Worm (Caenorhabditis elegans) whole organism, young adult: Measurements from ENCODE around the gene Y75B8A.34.

Experiments used
- B0261.1 ChIP-seq: sonication (generic microtip); optimal IDR thresholded peaks from 2 replicates; lab custom pipeline; 2016; ENCODE audit warnings: mild to moderate bottlenecking, missing genetic modification characterization, moderate library complexity, missing compliant biosample characterization
- C17E4.6 ChIP-seq: fragments of 200-800 bp; sonication (Bioruptor generic); IDR thresholded peaks from 2 replicates; pipeline ENCODE4 v1.3.6; 2022; ENCODE audit warnings: missing genetic modification reagents, missing genetic modification characterization, missing compliant biosample characterization
- F23B12.7 ChIP-seq: sonication (generic microtip); optimal IDR thresholded peaks from 2 replicates; lab custom pipeline; 2017; ENCODE audit warnings: missing genetic modification characterization, mild to moderate bottlenecking, missing compliant biosample characterization, antibody characterized with exemption, moderate library complexity; ENCODE audit not compliant: insufficient read depth
- F49E8.2 ChIP-seq: sonication (generic microtip); optimal IDR thresholded peaks from 3 replicates; lab custom pipeline; 2017; ENCODE audit warnings: missing genetic modification characterization, mild to moderate bottlenecking, missing compliant biosample characterization, antibody characterized with exemption, moderate library complexity; ENCODE audit not compliant: insufficient read depth
- F55B11.4 ChIP-seq: sonication (generic microtip); optimal IDR thresholded peaks from 2 replicates; lab custom pipeline; 2016; ENCODE audit warnings: missing compliant biosample characterization, missing genetic modification characterization, borderline replicate concordance; ENCODE audit not compliant: insufficient read depth
- Y53F4B.3 ChIP-seq: fragments of 200-800 bp; sonication (Bioruptor generic); IDR thresholded peaks from 2 replicates; pipeline ENCODE4 v1.3.6; 2022; ENCODE audit warnings: missing genetic modification reagents, missing genetic modification characterization, missing compliant biosample characterization
- Y53G8AR.9 ChIP-seq: fragments of 200-800 bp; sonication (Bioruptor generic); conservative IDR thresholded peaks from 2 replicates; pipeline ENCODE4 v1.3.6; 2022; ENCODE audit warnings: missing genetic modification reagents, missing genetic modification characterization, missing compliant biosample characterization
- Y56A3A.18 ChIP-seq: fragments of 200-800 bp; sonication (Bioruptor generic); IDR thresholded peaks from 2 replicates; pipeline ENCODE4 v1.3.6; 2022; ENCODE audit warnings: missing genetic modification reagents, missing genetic modification characterization, missing compliant biosample characterization
- ama-1 ChIP-seq, 3 experiments: fragments of 150-350 bp in 1 of 3; sonication (generic microtip) in 2 of 3; optimal IDR thresholded peaks; 2 replicates each; lab custom pipeline; 2014 to 2018; ENCODE audit warnings: missing biosample characterization in 2 of 3, missing genetic modification characterization in 2 of 3, missing genetic modification reagents in 2 of 3
- attf-5 ChIP-seq: fragments of 200-800 bp; sonication (Bioruptor generic); optimal IDR thresholded peaks from 2 replicates; lab custom pipeline; 2018; ENCODE audit warnings: mild to moderate bottlenecking, missing genetic modification characterization, missing compliant biosample characterization
- ceh-100 ChIP-seq: fragments of 200-800 bp; sonication (Bioruptor generic); IDR thresholded peaks from 2 replicates; pipeline ENCODE4 v1.3.6; 2022; ENCODE audit warnings: missing genetic modification reagents, missing genetic modification characterization, missing compliant biosample characterization
- ceh-40 ChIP-seq: fragments of 200-800 bp; sonication (Bioruptor generic); IDR thresholded peaks from 2 replicates; pipeline ENCODE4 v1.3.6; 2022; ENCODE audit warnings: missing genetic modification characterization, missing compliant biosample characterization
- dpff-1 ChIP-seq: sonication (generic microtip); optimal IDR thresholded peaks from 2 replicates; lab custom pipeline; 2017; ENCODE audit warnings: mild to moderate bottlenecking, missing genetic modification characterization, missing compliant biosample characterization
- ekl-4 ChIP-seq: fragments of 200-800 bp; sonication (Bioruptor generic); IDR thresholded peaks from 2 replicates; pipeline ENCODE4 v1.3.6; 2022; ENCODE audit warnings: missing genetic modification reagents, missing genetic modification characterization, missing compliant biosample characterization
- fkh-3 ChIP-seq: sonication (generic microtip); optimal IDR thresholded peaks from 2 replicates; lab custom pipeline; 2016; ENCODE audit warnings: mild to moderate bottlenecking, missing genetic modification characterization, missing compliant biosample characterization
- gei-17 ChIP-seq: fragments of 200-800 bp; sonication (Bioruptor generic); optimal IDR thresholded peaks from 2 replicates; lab custom pipeline; 2018; ENCODE audit warnings: mild to moderate bottlenecking, missing genetic modification characterization, missing compliant biosample characterization
- hmg-20 ChIP-seq: fragments of 200-800 bp; sonication (Bioruptor generic); IDR thresholded peaks from 2 replicates; pipeline ENCODE4 v1.3.6; 2022; ENCODE audit warnings: missing genetic modification reagents, missing genetic modification characterization, missing compliant biosample characterization
- lin-26 ChIP-seq: fragments of 200-800 bp; sonication (Bioruptor generic); IDR thresholded peaks from 2 replicates; pipeline ENCODE4 v1.3.6; 2022; ENCODE audit warnings: missing genetic modification reagents, missing genetic modification characterization, missing compliant biosample characterization
- lin-35 ChIP-seq, 3 experiments: fragments of 150-350 bp in 2 of 3; sonication (generic microtip) in 1 of 3; optimal IDR thresholded peaks; 2 replicates each; lab custom pipeline; 2014 to 2018; ENCODE audit warnings: missing biosample characterization in 3 of 3, missing genetic modification characterization in 3 of 3, missing genetic modification reagents in 3 of 3
- lir-1 ChIP-seq: fragments of 200-800 bp; sonication (Bioruptor generic); conservative IDR thresholded peaks from 2 replicates; pipeline ENCODE4 v1.3.6; 2022; ENCODE audit warnings: missing genetic modification reagents, missing genetic modification characterization, missing compliant biosample characterization
- mcd-1 ChIP-seq: fragments of 200-800 bp; sonication (Bioruptor generic); IDR thresholded peaks from 2 replicates; pipeline ENCODE4 v1.3.6; 2022; ENCODE audit warnings: missing genetic modification reagents, missing genetic modification characterization, missing compliant biosample characterization
- nhr-120 ChIP-seq: fragments of 200-800 bp; sonication (Bioruptor generic); IDR thresholded peaks from 2 replicates; pipeline ENCODE4 v1.3.6; 2022; ENCODE audit warnings: missing genetic modification characterization, missing compliant biosample characterization
- nhr-90 ChIP-seq: sonication (generic microtip); optimal IDR thresholded peaks from 2 replicates; lab custom pipeline; 2016; ENCODE audit warnings: missing genotype, mild to moderate bottlenecking, missing genetic modification characterization, missing compliant biosample characterization
- pbrm-1 ChIP-seq: fragments of 200-800 bp; sonication (Bioruptor generic); IDR thresholded peaks from 2 replicates; pipeline ENCODE4 v1.3.6; 2022; ENCODE audit warnings: missing genetic modification reagents, missing genetic modification characterization, missing compliant biosample characterization
- rcor-1 ChIP-seq: fragments of 200-800 bp; sonication (Bioruptor generic); IDR thresholded peaks from 2 replicates; pipeline ENCODE4 v1.3.6; 2022; ENCODE audit warnings: missing genetic modification reagents, missing genetic modification characterization, missing compliant biosample characterization
- sdz-38 ChIP-seq: sonication (generic microtip); optimal IDR thresholded peaks from 2 replicates; lab custom pipeline; 2016; ENCODE audit warnings: missing genotype, missing genetic modification characterization, missing compliant biosample characterization
- snpc-1.3 ChIP-seq: sonication (generic microtip); optimal IDR thresholded peaks from 2 replicates; lab custom pipeline; 2017; ENCODE audit warnings: missing genetic modification characterization, mild to moderate bottlenecking, missing compliant biosample characterization, antibody characterized with exemption, moderate library complexity, missing genotype, missing genetic modification reagents; ENCODE audit not compliant: insufficient read depth
- snpc-4 ChIP-seq, 5 experiments: fragments of 150-350 bp in 1 of 5; sonication (generic microtip) in 4 of 5; optimal IDR thresholded peaks; 2 replicates each; lab custom pipeline; 2014 to 2018; ENCODE audit warnings: missing genetic modification characterization in 5 of 5, missing biosample characterization in 3 of 5, antibody characterized with exemption in 2 of 5, mild to moderate bottlenecking in 2 of 5, missing compliant biosample characterization in 2 of 5, missing genotype in 2 of 5, moderate library complexity in 2 of 5, missing genetic modification reagents in 1 of 5
- tlf-1 ChIP-seq: fragments of 200-800 bp; sonication (Bioruptor generic); optimal IDR thresholded peaks from 2 replicates; lab custom pipeline; 2018; ENCODE audit warnings: mild to moderate bottlenecking, missing genetic modification characterization, missing compliant biosample characterization
- zfh-2 ChIP-seq: fragments of 200-800 bp; sonication (Bioruptor generic); conservative IDR thresholded peaks from 2 replicates; pipeline ENCODE4 v1.3.6; 2022; ENCODE audit warnings: missing genetic modification reagents, missing genetic modification characterization, missing compliant biosample characterization
- zim-3 ChIP-seq: sonication (generic microtip); optimal IDR thresholded peaks from 2 replicates; lab custom pipeline; 2017; ENCODE audit warnings: mild to moderate bottlenecking, missing genetic modification characterization, moderate library complexity, missing compliant biosample characterization
- ztf-22 ChIP-seq: fragments of 200-800 bp; sonication (Bioruptor generic); optimal IDR thresholded peaks from 2 replicates; lab custom pipeline; 2018; ENCODE audit warnings: mild to moderate bottlenecking, missing genetic modification characterization, moderate library complexity, missing compliant biosample characterization

Gene Y75B8A.34

ce11 chrIII:12372080-12373065 is 13.0 kb downstream of the Y75B8A.34 start (continued):
- TF ChIP-seq rcor-1 (no peak), snpc-4 (GFP tag; optimal IDR thresholded peaks at IDR 0.05; lab: Kevin White, UChicago) (no peak), snpc-4 (tag; optimal IDR thresholded peaks at IDR 0.05; lab: Kevin White, UChicago) (no peak), sdz-38 (no peak), attf-5 (GFP tag; lab: Kevin White, UChicago) (no peak), nhr-90 (tag; lab: Kevin White, UChicago) (no peak), B0261.1 (tag; lab: Kevin White, UChicago) (no peak), zfh-2 (GFP tag; lab: Robert Waterston, UW) (peak; percentile 63), ekl-4 (peak; percentile 61), mcd-1 (GFP tag; lab: Robert Waterston, UW) (peak; percentile 7; the same call in 1 of the 2 replicates), zim-3 (tag; lab: Kevin White, UChicago) (no peak), ama-1 (optimal IDR thresholded peaks at IDR 0.05; lab: Kevin White, UChicago) (no peak), ama-1 (GFP tag; optimal IDR thresholded peaks at IDR 0.05; lab: Kevin White, UChicago) (peak in 1 of 2 experiments; percentile 46), F49E8.2 (tag; lab: Kevin White, UChicago) (peak; percentile 60), C17E4.6 (GFP tag; lab: Robert Waterston, UW) (no peak), lin-26 (GFP tag; lab: Robert Waterston, UW) (0 out of 2 replicates have a peak, but pooled peaks have one; percentile 16)
- TF ChIP-seq, all 124 proteins: peak for 21

ce11 chrIII:12373306-12373705 is 13.9 kb downstream of the Y75B8A.34 start:
- TF ChIP-seq Y53G8AR.9 (GFP tag; lab: Robert Waterston, UW) (no peak), F55B11.4 (tag; lab: Kevin White, UChicago) (no peak), tlf-1 (no peak), gei-17 (GFP tag; lab: Kevin White, UChicago) (no peak), Y53F4B.3 (GFP tag; lab: Robert Waterston, UW) (no peak), ama-1 (optimal IDR thresholded peaks at IDR 0.05; lab: Kevin White, UChicago) (no peak), ama-1 (GFP tag; optimal IDR thresholded peaks at IDR 0.05; lab: Kevin White, UChicago) (no peak), attf-5 (GFP tag; lab: Kevin White, UChicago) (no peak), nhr-120 (no peak), Y56A3A.18 (GFP tag; lab: Robert Waterston, UW) (no peak), dpff-1 (tag; lab: Kevin White, UChicago) (no peak), ceh-100 (GFP tag; lab: Robert Waterston, UW) (no peak), hmg-20 (GFP tag; lab: Robert Waterston, UW) (no peak), ceh-40 (GFP tag; lab: Robert Waterston, UW) (no peak), F23B12.7 (no peak), ztf-22 (GFP tag; lab: Kevin White, UChicago) (no peak), fkh-3 (tag; lab: Kevin White, UChicago) (no peak), pbrm-1 (GFP tag; lab: Robert Waterston, UW) (no peak), snpc-1.3 (tag; lab: Kevin White, UChicago) (no peak), lin-35 (GFP tag; optimal IDR thresholded peaks at IDR 0.05; lab: Kevin White, UChicago) (no peak), lir-1 (GFP tag; lab: Robert Waterston, UW) (no peak)
